Worm (Caenorhabditis elegans): ENCODE data around the gene C26B2.2.

DNA sequence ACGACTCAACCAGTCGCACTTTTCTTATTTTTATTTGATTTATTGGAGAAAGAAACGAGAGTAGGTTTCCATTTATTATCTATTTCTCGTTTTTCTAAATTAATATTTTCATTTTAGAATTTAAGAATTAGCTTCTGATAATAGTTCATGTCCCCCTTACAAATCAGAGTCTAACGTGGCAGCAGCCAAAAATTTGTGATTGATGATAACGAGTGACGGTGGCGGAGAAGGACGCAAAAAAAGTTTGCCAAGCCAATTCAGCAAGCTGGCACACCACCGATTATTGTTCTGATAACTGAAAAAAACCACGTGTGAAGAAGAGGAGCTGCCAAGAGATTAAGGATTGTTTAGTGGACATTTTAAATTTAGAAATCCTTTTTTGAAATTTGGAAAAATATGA is 8.2 kb upstream of the C26B2.2 start:
- no peak for TF ChIP-seq nhr-102 (tag; optimal IDR thresholded peaks at IDR 0.05)
- no peak for TF ChIP-seq unc-62 (GFP tag; optimal IDR thresholded peaks at IDR 0.05 in 1 of 2)
- TF ChIP-seq unc-62 (tag; optimal IDR thresholded peaks at IDR 0.05) = no peak
- TF ChIP-seq hif-1 (tag; optimal IDR thresholded peaks at IDR 0.05) = no peak
- TF ChIP-seq unc-39 (tag; optimal IDR thresholded peaks at IDR 0.05) = no peak
- no peak for TF ChIP-seq snpc-4 (tag; optimal IDR thresholded peaks at IDR 0.05)
- no peak for TF ChIP-seq skn-1 (tag; optimal IDR thresholded peaks at IDR 0.05)
- no peak for TF ChIP-seq nhr-237 (tag; optimal IDR thresholded peaks at IDR 0.05)
- TF ChIP-seq pqm-1 (tag; optimal IDR thresholded peaks at IDR 0.05) = peak; percentile 97
- no peak for TF ChIP-seq daf-12 (tag; optimal IDR thresholded peaks at IDR 0.05)
- TF ChIP-seq ZK337.2 (GFP tag; IDR thresholded peaks at IDR 0.05) = no peak
- TF ChIP-seq D1046.2 (GFP tag; IDR thresholded peaks at IDR 0.05) = no peak
- no peak for TF ChIP-seq ama-1 (optimal IDR thresholded peaks at IDR 0.05)
- TF ChIP-seq nhr-76 (tag; optimal IDR thresholded peaks at IDR 0.05) = no peak
- TF ChIP-seq spr-1 (tag; optimal IDR thresholded peaks at IDR 0.05) = no peak
